Worm (Caenorhabditis elegans) whole organism, L4 larva: ENCODE data around the gene capg-2.

Experiments
- D1046.2 ChIP-seq: fragments of 200-800 bp; sonication (Bioruptor generic); IDR thresholded peaks from 2 replicates; pipeline ENCODE4 v1.3.6; 2022; ENCODE audit warnings: missing genetic modification characterization, missing compliant biosample characterization
- Y5F2A.4 ChIP-seq: fragments of 200-800 bp; sonication (Bioruptor generic); optimal IDR thresholded peaks from 2 replicates; lab custom pipeline; 2018; ENCODE audit warnings: mild to moderate bottlenecking, missing genetic modification characterization, missing compliant biosample characterization
- ama-1 ChIP-seq: fragments of 150-350 bp; optimal IDR thresholded peaks from 2 replicates; lab custom pipeline; 2014; ENCODE audit warnings: inconsistent platforms, mixed read lengths
- lin-1 ChIP-seq: fragments of 200-800 bp; sonication (Bioruptor generic); IDR thresholded peaks from 2 replicates; pipeline ENCODE4 v1.3.6; 2022; ENCODE audit warnings: missing genetic modification reagents, missing genetic modification characterization, missing compliant biosample characterization
- lin-39 ChIP-seq: fragments of 150-350 bp; optimal IDR thresholded peaks from 2 replicates; lab custom pipeline; 2014; ENCODE audit warnings: missing biosample characterization, missing genetic modification reagents, missing genetic modification characterization
- lir-3 ChIP-seq: sonication (generic microtip); optimal IDR thresholded peaks from 2 replicates; lab custom pipeline; 2016; ENCODE audit warnings: mild to moderate bottlenecking, missing genetic modification characterization, missing compliant biosample characterization
- nhr-25 ChIP-seq: sonication (generic microtip); optimal IDR thresholded peaks from 2 replicates; lab custom pipeline; 2017; ENCODE audit warnings: missing genetic modification characterization, mild to moderate bottlenecking, missing compliant biosample characterization, antibody characterized with exemption, moderate library complexity, borderline replicate concordance; ENCODE audit not compliant: insufficient read depth
- set-16 ChIP-seq: fragments of 200-800 bp; sonication (Bioruptor generic); IDR thresholded peaks from 2 replicates; pipeline ENCODE4 v1.3.6; 2022; ENCODE audit warnings: missing genetic modification reagents, missing genetic modification characterization, missing compliant biosample characterization
- zag-1 ChIP-seq: fragments of 150-350 bp; optimal IDR thresholded peaks from 2 replicates; lab custom pipeline; 2014; ENCODE audit warnings: missing biosample characterization, missing genetic modification characterization
- zip-2 ChIP-seq: fragments of 150-350 bp; optimal IDR thresholded peaks from 2 replicates; lab custom pipeline; 2014; ENCODE audit warnings: missing biosample characterization, missing genetic modification characterization

DNA sequence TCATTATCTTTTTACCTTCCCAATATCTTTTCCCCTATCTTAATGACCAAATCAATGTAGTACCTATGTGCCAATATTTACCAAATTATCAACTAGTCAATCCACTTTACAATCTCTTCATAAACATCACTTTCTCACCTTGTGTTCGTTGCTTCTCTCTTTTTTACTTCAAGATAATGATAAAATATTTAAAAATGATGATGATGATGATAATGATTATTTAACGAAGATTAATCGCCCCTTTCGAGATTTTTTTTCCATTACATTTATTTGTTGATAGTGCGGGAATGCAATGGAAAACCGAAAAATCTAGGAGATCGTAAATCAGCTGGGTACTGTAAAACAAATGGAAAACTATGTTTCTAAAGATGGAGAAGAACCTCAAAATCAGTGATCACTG lies 22.4 kb downstream of the capg-2 start:
- no peak for TF ChIP-seq D1046.2 (GFP tag; lab: Robert Waterston, UW)
- no peak for TF ChIP-seq lin-1 (GFP tag; lab: Robert Waterston, UW)
- no peak for TF ChIP-seq ama-1 (lab: Kevin White, UChicago)
- TF ChIP-seq zip-2 (tag; lab: Kevin White, UChicago) = no peak
- no peak for TF ChIP-seq lin-39 (tag; lab: Kevin White, UChicago)
- TF ChIP-seq set-16 (GFP tag; lab: Robert Waterston, UW) = no peak
- TF ChIP-seq zag-1 (tag; lab: Kevin White, UChicago) = no peak
- TF ChIP-seq lir-3 = no peak
- no peak for TF ChIP-seq Y5F2A.4 (GFP tag; lab: Kevin White, UChicago)
- no peak for TF ChIP-seq nhr-25 (tag; lab: Kevin White, UChicago)
